Worm (Caenorhabditis elegans) whole organism, L3 larva: Measurements from ENCODE around the gene arx-2.

ENCODE experiments used
- R02D3.7 ChIP-seq: fragments of 150-350 bp; optimal IDR thresholded peaks from 2 replicates; lab custom pipeline; 2014; ENCODE audit warnings: missing biosample characterization, missing genetic modification characterization
- ZK546.5 ChIP-seq: sonication (generic microtip); optimal IDR thresholded peaks from 2 replicates; lab custom pipeline; 2017; ENCODE audit warnings: missing biosample characterization, missing genetic modification characterization
- aly-2 ChIP-seq: fragments of 150-350 bp; optimal IDR thresholded peaks from 2 replicates; lab custom pipeline; 2014; ENCODE audit warnings: missing biosample characterization, missing genetic modification characterization
- ceh-16 ChIP-seq: sonication (generic microtip); optimal IDR thresholded peaks from 2 replicates; lab custom pipeline; 2017; ENCODE audit warnings: missing biosample characterization, missing genetic modification characterization
- ceh-82 ChIP-seq: fragments of 150-350 bp; optimal IDR thresholded peaks from 2 replicates; lab custom pipeline; 2014; ENCODE audit warnings: missing biosample characterization, missing genetic modification characterization
- daf-12 ChIP-seq: fragments of 150-350 bp; optimal IDR thresholded peaks from 2 replicates; lab custom pipeline; 2014; ENCODE audit warnings: missing biosample characterization, missing genetic modification reagents, missing genetic modification characterization
- egl-27 ChIP-seq: sonication (generic microtip); optimal IDR thresholded peaks from 4 replicates; lab custom pipeline; 2017; ENCODE audit warnings: missing biosample characterization, missing genetic modification reagents, missing genetic modification characterization
- egl-5 ChIP-seq: fragments of 150-350 bp; optimal IDR thresholded peaks from 2 replicates; lab custom pipeline; 2017; ENCODE audit warnings: missing biosample characterization, missing genetic modification reagents, missing genetic modification characterization, inconsistent platforms
- elt-1 ChIP-seq: fragments of 150-350 bp; optimal IDR thresholded peaks from 2 replicates; lab custom pipeline; 2014; ENCODE audit warnings: missing biosample characterization, missing genetic modification characterization
- elt-2 ChIP-seq: sonication (generic microtip); optimal IDR thresholded peaks from 2 replicates; lab custom pipeline; 2016; ENCODE audit warnings: missing genetic modification reagents, mild to moderate bottlenecking, missing genetic modification characterization, missing compliant biosample characterization
- elt-3 ChIP-seq, 3 experiments: fragments of 150-350 bp in 1 of 3; sonication (generic microtip) in 2 of 3; optimal IDR thresholded peaks; 2 replicates in 2 of 3; 4 replicates in 1 of 3; lab custom pipeline; 2014 to 2017; ENCODE audit warnings: missing biosample characterization in 3 of 3, missing genetic modification characterization in 3 of 3
- eor-1 ChIP-seq, 2 experiments: fragments of 150-350 bp; optimal IDR thresholded peaks; 2 replicates each; lab custom pipeline; 2014 to 2018; ENCODE audit warnings: missing biosample characterization in 2 of 2, missing genetic modification characterization in 2 of 2
- fos-1 ChIP-seq: fragments of 150-350 bp; optimal IDR thresholded peaks from 2 replicates; lab custom pipeline; 2014; ENCODE audit warnings: missing biosample characterization, missing genetic modification characterization
- hmg-11 ChIP-seq: sonication (generic microtip); optimal IDR thresholded peaks from 2 replicates; lab custom pipeline; 2016; ENCODE audit warnings: missing genetic modification characterization, missing compliant biosample characterization
- jun-1 ChIP-seq: fragments of 150-350 bp; optimal IDR thresholded peaks from 2 replicates; lab custom pipeline; 2014; ENCODE audit warnings: missing biosample characterization, missing genetic modification reagents, missing genetic modification characterization
- lin-15B ChIP-seq: fragments of 150-350 bp; optimal IDR thresholded peaks from 2 replicates; lab custom pipeline; 2014; ENCODE audit warnings: missing biosample characterization, missing genetic modification characterization
- lsy-12 ChIP-seq: sonication (generic microtip); optimal IDR thresholded peaks from 2 replicates; lab custom pipeline; 2016; ENCODE audit warnings: mild to moderate bottlenecking, missing genetic modification characterization, missing compliant biosample characterization
- mdl-1 ChIP-seq: fragments of 150-350 bp; optimal IDR thresholded peaks from 2 replicates; lab custom pipeline; 2014; ENCODE audit warnings: missing biosample characterization, missing genetic modification characterization
- mml-1 ChIP-seq: fragments of 150-350 bp; sonication (generic microtip); optimal IDR thresholded peaks from 3 replicates; lab custom pipeline; 2014; ENCODE audit warnings: missing biosample characterization, missing genetic modification characterization
- nfya-1 ChIP-seq: sonication (generic microtip); optimal IDR thresholded peaks from 2 replicates; lab custom pipeline; 2017; ENCODE audit warnings: missing genetic modification characterization, mild to moderate bottlenecking, missing compliant biosample characterization, antibody characterized with exemption, moderate library complexity; ENCODE audit not compliant: insufficient read depth
- nhr-12 ChIP-seq: fragments of 150-350 bp; optimal IDR thresholded peaks from 2 replicates; lab custom pipeline; 2014; ENCODE audit warnings: missing biosample characterization, missing genetic modification characterization
- nhr-23 ChIP-seq: fragments of 150-350 bp; optimal IDR thresholded peaks from 2 replicates; lab custom pipeline; 2014; ENCODE audit warnings: missing biosample characterization, missing genetic modification reagents, missing genetic modification characterization
- nhr-237 ChIP-seq: fragments of 150-350 bp; optimal IDR thresholded peaks from 2 replicates; lab custom pipeline; 2014; ENCODE audit warnings: missing biosample characterization, missing genetic modification characterization
- nhr-25 ChIP-seq: sonication (generic microtip); optimal IDR thresholded peaks from 2 replicates; lab custom pipeline; 2017; ENCODE audit warnings: missing biosample characterization, missing genetic modification characterization
- nhr-28 ChIP-seq: fragments of 150-350 bp; optimal IDR thresholded peaks from 2 replicates; lab custom pipeline; 2014; ENCODE audit warnings: missing biosample characterization, missing genetic modification characterization
- nhr-43 ChIP-seq: sonication (generic microtip); optimal IDR thresholded peaks from 2 replicates; lab custom pipeline; 2016; ENCODE audit warnings: mild to moderate bottlenecking, missing genetic modification characterization, missing compliant biosample characterization; ENCODE audit not compliant: poor library complexity, severe bottlenecking
- nhr-67 ChIP-seq: fragments of 150-350 bp; optimal IDR thresholded peaks from 2 replicates; lab custom pipeline; 2014; ENCODE audit warnings: missing biosample characterization, missing genetic modification characterization
- nhr-77 ChIP-seq: fragments of 150-350 bp; optimal IDR thresholded peaks from 2 replicates; lab custom pipeline; 2014; ENCODE audit warnings: missing biosample characterization, missing genetic modification characterization
- pha-4 ChIP-seq: fragments of 150-350 bp; optimal IDR thresholded peaks from 2 replicates; lab custom pipeline; 2014; ENCODE audit warnings: missing biosample characterization, missing genetic modification reagents, missing genetic modification characterization
- sea-2 ChIP-seq: fragments of 150-350 bp; sonication (generic microtip); optimal IDR thresholded peaks from 4 replicates; lab custom pipeline; 2014; ENCODE audit warnings: missing biosample characterization, missing genetic modification reagents, missing genetic modification characterization
- skn-1 ChIP-seq: fragments of 150-350 bp; optimal IDR thresholded peaks from 2 replicates; lab custom pipeline; 2014; ENCODE audit warnings: missing biosample characterization, missing genetic modification characterization
- snpc-4 ChIP-seq: fragments of 150-350 bp; optimal IDR thresholded peaks from 2 replicates; lab custom pipeline; 2014; ENCODE audit warnings: missing biosample characterization, missing genetic modification characterization
- tbx-2 ChIP-seq: sonication (generic microtip); optimal IDR thresholded peaks from 2 replicates; lab custom pipeline; 2016; ENCODE audit warnings: mild to moderate bottlenecking, missing genetic modification characterization, missing compliant biosample characterization
- unc-39 ChIP-seq: sonication (generic microtip); optimal IDR thresholded peaks from 4 replicates; lab custom pipeline; 2017; ENCODE audit warnings: missing biosample characterization, missing genetic modification characterization
- unc-62 ChIP-seq: fragments of 150-350 bp; sonication (generic microtip); optimal IDR thresholded peaks from 4 replicates; lab custom pipeline; 2014; ENCODE audit warnings: missing biosample characterization, missing genetic modification reagents, missing genetic modification characterization
- ztf-11 ChIP-seq: fragments of 150-350 bp; optimal IDR thresholded peaks from 2 replicates; lab custom pipeline; 2014; ENCODE audit warnings: missing biosample characterization, missing genetic modification characterization
- ztf-4 ChIP-seq: fragments of 150-350 bp; optimal IDR thresholded peaks from 2 replicates; lab custom pipeline; 2014; ENCODE audit warnings: missing biosample characterization, missing genetic modification characterization

Gene arx-2

DNA sequence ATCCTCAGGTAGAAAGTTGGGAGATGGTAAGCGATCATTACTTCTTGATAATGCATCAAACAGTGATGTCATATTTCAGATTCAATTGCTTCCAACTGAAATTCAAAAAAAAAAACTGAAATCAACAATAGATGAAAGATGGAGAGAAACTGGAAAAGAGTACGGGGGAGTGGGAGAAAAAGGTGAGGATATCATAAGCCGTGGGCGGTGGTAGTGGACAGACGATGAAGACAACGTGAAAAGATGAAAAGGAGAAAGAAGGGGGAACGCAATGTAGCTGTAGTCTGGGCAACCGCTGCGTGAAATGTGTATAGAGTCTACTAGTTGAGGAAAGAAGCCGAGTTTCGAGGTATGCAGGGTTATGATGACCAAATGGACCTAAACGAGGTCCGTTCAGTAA lies 30.9 kb downstream of the arx-2 start, which contains the start of gene che-12:
TSS of gene che-12 (minus strand) at position 101 of the 400 bp plus-strand sequence.
- TF ChIP-seq nhr-28 (no peak), daf-12 (tag; lab: Kevin White, UChicago) (no peak), nhr-237 (tag; lab: Kevin White, UChicago) (no peak), sea-2 (no peak), nhr-12 (tag; lab: Kevin White, UChicago) (no peak), nhr-25 (tag; lab: Kevin White, UChicago) (no peak), ztf-11 (tag; lab: Kevin White, UChicago) (no peak), nhr-67 (tag; lab: Kevin White, UChicago) (no peak), unc-62 (GFP tag; lab: Kevin White, UChicago) (no peak), nhr-77 (tag; lab: Kevin White, UChicago) (no peak), elt-1 (no peak), ceh-16 (tag; lab: Kevin White, UChicago) (no peak), ceh-82 (tag; lab: Kevin White, UChicago) (no peak), egl-27 (tag; lab: Kevin White, UChicago) (no peak), ztf-4 (no peak), eor-1 (tag; optimal IDR thresholded peaks at IDR 0.05; lab: Kevin White, UChicago) (no peak), mdl-1 (tag; lab: Kevin White, UChicago) (no peak), hmg-11 (tag; lab: Kevin White, UChicago) (no peak), R02D3.7 (no peak), mml-1 (no peak)
- TF ChIP-seq, all 47 proteins: peak for 0

DNA sequence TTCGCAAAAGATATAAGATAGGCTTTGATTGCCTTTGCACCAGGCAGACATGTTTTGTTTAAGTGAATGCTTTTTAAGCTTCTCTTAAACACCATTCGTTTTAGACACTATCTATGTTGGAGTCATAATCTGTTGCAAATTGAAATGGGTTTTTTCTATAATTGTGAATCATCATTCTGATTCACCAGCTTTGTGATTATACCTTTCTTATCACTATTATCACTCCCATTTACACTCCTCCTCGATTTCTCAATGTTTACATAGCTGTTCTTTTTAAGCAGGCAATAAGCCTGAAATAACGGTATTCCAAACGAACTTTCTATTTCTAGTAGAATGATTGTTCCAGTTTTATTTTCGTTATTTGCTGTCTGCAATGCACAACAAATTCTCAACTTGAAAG lies 41.1 kb downstream of the arx-2 start, which contains the start of gene B0024.4:
TSS of gene B0024.4 (plus strand) at position 301 of the 400 bp plus-strand sequence.
- TF ChIP-seq lsy-12 (tag; lab: Kevin White, UChicago) = no peak
- TF ChIP-seq unc-39 (tag; lab: Kevin White, UChicago) = no peak
- TF ChIP-seq ceh-82 (tag; lab: Kevin White, UChicago) = no peak
- no peak for TF ChIP-seq jun-1 (tag; lab: Kevin White, UChicago)
- TF ChIP-seq daf-12 (tag; lab: Kevin White, UChicago) = no peak
- TF ChIP-seq eor-1 (tag; optimal IDR thresholded peaks at IDR 0.05; lab: Kevin White, UChicago) = no peak
- TF ChIP-seq mml-1 = no peak
- no peak for TF ChIP-seq ZK546.5 (tag; lab: Kevin White, UChicago)
- TF ChIP-seq elt-3 (tag; optimal IDR thresholded peaks at IDR 0.05; lab: Kevin White, UChicago) = no peak
- no peak for TF ChIP-seq elt-2 (tag; lab: Kevin White, UChicago)
- TF ChIP-seq tbx-2 = no peak
- no peak for TF ChIP-seq snpc-4 (tag; lab: Kevin White, UChicago)
- no peak for TF ChIP-seq egl-5 (tag; lab: Kevin White, UChicago)
- TF ChIP-seq skn-1 (tag; lab: Kevin White, UChicago) = no peak
- no peak for TF ChIP-seq unc-62 (GFP tag; lab: Kevin White, UChicago)
- no peak for TF ChIP-seq fos-1 (tag; lab: Kevin White, UChicago)
- TF ChIP-seq nfya-1 (tag; lab: Kevin White, UChicago) = no peak
- TF ChIP-seq nhr-77 (tag; lab: Kevin White, UChicago) = no peak
- TF ChIP-seq pha-4 = no peak
- TF ChIP-seq aly-2 (tag; lab: Kevin White, UChicago) = no peak

DNA sequence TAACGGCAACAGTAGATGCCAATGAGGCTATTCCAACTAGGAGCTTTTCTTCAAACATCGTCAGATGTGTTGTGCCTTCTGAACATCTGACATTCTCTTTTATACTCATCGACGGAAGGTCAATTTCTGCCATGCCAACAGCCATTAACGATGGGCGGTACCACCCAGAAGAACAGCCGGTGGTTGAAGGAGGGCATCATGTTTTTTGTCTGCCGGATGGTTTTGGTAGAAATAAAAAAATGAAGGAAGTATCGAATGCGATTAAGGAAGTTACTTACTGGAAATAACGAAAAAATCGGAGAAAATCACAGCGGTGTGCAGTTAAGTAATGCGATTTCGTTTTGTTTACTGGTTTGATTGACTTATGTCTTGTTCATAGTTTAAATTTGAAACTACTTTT lies 43.6 kb downstream of the arx-2 start, which contains the start of gene col-150:
TSS of gene col-150 (minus strand) at position 101 of the 400 bp plus-strand sequence.
- no peak for TF ChIP-seq mdl-1 (tag; lab: Kevin White, UChicago)
- TF ChIP-seq, all 47 proteins: peak for 0

DNA sequence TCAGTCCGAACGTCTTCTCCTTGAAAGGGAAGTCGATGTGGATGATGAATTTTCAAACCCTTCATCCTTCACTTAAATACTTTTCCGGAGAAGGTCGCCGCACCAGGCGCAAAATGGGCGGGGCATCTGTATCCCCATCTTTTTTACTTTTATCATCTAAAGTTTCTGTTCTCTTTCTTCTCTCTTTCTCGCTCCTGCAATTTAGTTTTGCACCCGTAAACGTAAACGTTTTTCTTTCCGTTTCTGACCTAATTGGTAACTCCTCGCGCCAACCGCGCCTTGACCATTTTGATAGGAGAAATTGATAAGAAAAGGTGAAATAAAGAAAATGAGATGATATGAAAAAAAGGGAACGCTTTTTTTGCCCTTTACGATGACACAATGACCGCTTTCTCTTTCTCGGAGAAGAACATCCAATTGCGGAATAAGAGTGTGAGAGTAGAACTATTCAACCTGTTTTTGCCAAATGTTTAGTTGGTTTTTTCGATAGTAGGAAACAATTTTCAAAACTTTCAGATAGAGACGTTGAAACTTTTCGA lies 45.3 kb downstream of the arx-2 start, which contains the start of gene col-149:
TSS of gene col-149 (minus strand) at position 51 of the 539 bp plus-strand sequence.
- TF ChIP-seq egl-5 (tag; lab: Kevin White, UChicago) (no peak), ceh-16 (tag; lab: Kevin White, UChicago) (no peak), nhr-237 (tag; lab: Kevin White, UChicago) (no peak), nhr-23 (tag; lab: Kevin White, UChicago) (peak; percentile 75), unc-39 (tag; lab: Kevin White, UChicago) (no peak), elt-3 (tag; optimal IDR thresholded peaks at IDR 0.05; lab: Kevin White, UChicago) (peak in 1 of 3 experiments; percentile 56), lin-15B (tag; lab: Kevin White, UChicago) (no peak), mml-1 (no peak), nhr-43 (no peak), skn-1 (tag; lab: Kevin White, UChicago) (no peak)
